Worm (Caenorhabditis elegans) whole organism, early embryonic: ENCODE data around the gene srj-8.

Experiments
- F13C5.2 ChIP-seq: sonication (generic microtip); optimal IDR thresholded peaks from 2 replicates; lab custom pipeline; 2017; ENCODE audit warnings: mild to moderate bottlenecking, missing genetic modification characterization, inconsistent platforms, missing compliant biosample characterization
- aly-1 ChIP-seq: sonication (generic microtip); optimal IDR thresholded peaks from 2 replicates; lab custom pipeline; 2016; ENCODE audit warnings: missing genetic modification characterization, missing compliant biosample characterization
- ama-1 ChIP-seq: fragments of 150-350 bp; optimal IDR thresholded peaks from 2 replicates; lab custom pipeline; 2014
- ets-7 ChIP-seq: sonication (generic microtip); optimal IDR thresholded peaks from 2 replicates; lab custom pipeline; 2016; ENCODE audit warnings: missing genotype, missing genetic modification characterization, missing compliant biosample characterization
- flt-1 ChIP-seq: fragments of 200-800 bp; sonication (Bioruptor generic); IDR thresholded peaks from 2 replicates; pipeline ENCODE4 v1.3.6; 2022; ENCODE audit warnings: missing genetic modification characterization, missing compliant biosample characterization
- hmbx-1 ChIP-seq: sonication (generic microtip); optimal IDR thresholded peaks from 2 replicates; lab custom pipeline; 2016; ENCODE audit warnings: mild to moderate bottlenecking, missing genetic modification characterization, missing compliant biosample characterization
- scrt-1 ChIP-seq: fragments of 200-800 bp; sonication (Bioruptor generic); IDR thresholded peaks from 2 replicates; pipeline ENCODE4 v1.3.6; 2022; ENCODE audit warnings: missing genetic modification characterization, missing compliant biosample characterization
- tbx-37 ChIP-seq: fragments of 200-800 bp; sonication (Bioruptor generic); conservative IDR thresholded peaks from 2 replicates; pipeline ENCODE4 v1.3.6; 2022; ENCODE audit warnings: missing genetic modification reagents, missing genetic modification characterization, missing compliant biosample characterization

- TF ChIP-seq ama-1 (lab: Kevin White, UChicago) = no peak
- TF ChIP-seq flt-1 (GFP tag; lab: Robert Waterston, UW) = no peak
- no peak for TF ChIP-seq ets-7 (tag; lab: Kevin White, UChicago)
- no peak for TF ChIP-seq scrt-1
- TF ChIP-seq tbx-37 (GFP tag; lab: Robert Waterston, UW) = no peak
- TF ChIP-seq hmbx-1 (tag; lab: Kevin White, UChicago) = no peak
- TF ChIP-seq F13C5.2 = no peak
- no peak for TF ChIP-seq aly-1 (tag; lab: Kevin White, UChicago)
Observed at ce11 chrV:3260075-3260474, 12.5 kb downstream of the srj-8 start, which contains the start of gene srbc-5.
